Fruit fly (Drosophila melanogaster): Measurements from ENCODE around the gene CG1640.

The CG1640 gene

dm6 chrX:13329572-13330046, 40.8 kb upstream of the CG1640 start, which contains the start of gene Prx2 (continued):
- TF ChIP-seq CG15336 (GFP tag; IDR thresholded peaks at IDR 0.05) (peak; percentile 52; the same call in 1 of the 2 replicates), fd59A (GFP tag; optimal IDR thresholded peaks at IDR 0.05) (no peak), topi (GFP tag; optimal IDR thresholded peaks at IDR 0.05) (peak; percentile 33), CG11762 (GFP tag; optimal IDR thresholded peaks at IDR 0.05; ENCODE audit: insufficient read depth) (no peak), Sox102F (GFP tag; optimal IDR thresholded peaks at IDR 0.05) (peak; percentile 20), Blimp-1 (GFP tag; optimal IDR thresholded peaks at IDR 0.05) (no peak), dac (GFP tag; optimal IDR thresholded peaks at IDR 0.05) (no peak), Hr38 (GFP tag; optimal IDR thresholded peaks at IDR 0.05) (no peak), dsx (GFP tag; optimal IDR thresholded peaks at IDR 0.05; ENCODE audit: poor library complexity, severe bottlenecking) (no peak), Eip93F (GFP tag; optimal IDR thresholded peaks at IDR 0.05) (no peak), Met (GFP tag; optimal IDR thresholded peaks at IDR 0.05) (peak; percentile 35), esn (GFP tag; optimal IDR thresholded peaks at IDR 0.05) (peak; percentile 28), OdsH (GFP tag; optimal IDR thresholded peaks at IDR 0.05) (peak; percentile 17), CG6276 (GFP tag; optimal IDR thresholded peaks at IDR 0.05) (peak; percentile 34), CG11902 (GFP tag; optimal IDR thresholded peaks at IDR 0.05) (no peak), CG1621 (tag; optimal IDR thresholded peaks at IDR 0.05) (no peak)

dm6 chrX:13331814-13332701, 38.3 kb upstream of the CG1640 start:
- TF ChIP-seq eg (GFP tag; IDR thresholded peaks at IDR 0.05), result peak; percentile 94
- peak; percentile 76 for TF ChIP-seq CG10631 (GFP tag; optimal IDR thresholded peaks at IDR 0.05)
- TF ChIP-seq Ets96B (tag; optimal IDR thresholded peaks at IDR 0.05), result peak; percentile 72
- peak; percentile 75 for TF ChIP-seq Sox15 (GFP tag; optimal IDR thresholded peaks at IDR 0.05)
- peak; percentile 90 for TF ChIP-seq vri (GFP tag; optimal IDR thresholded peaks at IDR 0.05)
- peak; percentile 32 for TF ChIP-seq Eip93F (GFP tag; optimal IDR thresholded peaks at IDR 0.05)
- peak; percentile 85 for TF ChIP-seq CG11762 (GFP tag; optimal IDR thresholded peaks at IDR 0.05; ENCODE audit: insufficient read depth)
- peak; percentile 43 to 66 for TF ChIP-seq ss (GFP tag; optimal IDR thresholded peaks at IDR 0.05)
- TF ChIP-seq pdm3 (GFP tag; optimal IDR thresholded peaks at IDR 0.05), result peak; percentile 86
- peak; percentile 63 for TF ChIP-seq spab (GFP tag; optimal IDR thresholded peaks at IDR 0.05)
- TF ChIP-seq CG15336 (GFP tag; IDR thresholded peaks at IDR 0.05), result peak; percentile 89
- peak; percentile 92 for TF ChIP-seq svp (GFP tag)
- peak; percentile 86 for TF ChIP-seq Sox14 (GFP tag; optimal IDR thresholded peaks at IDR 0.05)
- peak; percentile 12 for TF ChIP-seq CG6854 (GFP tag; optimal IDR thresholded peaks at IDR 0.05)
- peak; percentile 86 for TF ChIP-seq net (GFP tag; optimal IDR thresholded peaks at IDR 0.05)
- peak; percentile 16 for TF ChIP-seq Blimp-1 (GFP tag; optimal IDR thresholded peaks at IDR 0.05)
- TF ChIP-seq CG31627 (GFP tag; optimal IDR thresholded peaks at IDR 0.05), result peak; percentile 80
- peak; percentile 63 for TF ChIP-seq Ets21C (GFP tag; optimal IDR thresholded peaks at IDR 0.05)
- peak; percentile 87 for TF ChIP-seq CG3919 (GFP tag; optimal IDR thresholded peaks at IDR 0.05)
- TF ChIP-seq CG11294 (GFP tag; IDR thresholded peaks at IDR 0.05), result peak; percentile 78; the same call in 1 of the 2 replicates
- peak; percentile 83 for TF ChIP-seq CG4318 (GFP tag; optimal IDR thresholded peaks at IDR 0.05)
- peak; percentile 80 for TF ChIP-seq CG8632 (GFP tag; optimal IDR thresholded peaks at IDR 0.05)
- TF ChIP-seq CG32006 (GFP tag; optimal IDR thresholded peaks at IDR 0.05), result peak; percentile 93
- TF ChIP-seq dac (GFP tag; optimal IDR thresholded peaks at IDR 0.05), result peak; percentile 85
- TF ChIP-seq CG1621 (tag; optimal IDR thresholded peaks at IDR 0.05), result peak; percentile 73
- TF ChIP-seq CG6276 (GFP tag; optimal IDR thresholded peaks at IDR 0.05), result peak; percentile 86
- TF ChIP-seq cyc (GFP tag; optimal IDR thresholded peaks at IDR 0.05), result peak; percentile 83
- TF ChIP-seq acj6 (GFP tag; optimal IDR thresholded peaks at IDR 0.05), result peak; percentile 84
- peak; percentile 85 for TF ChIP-seq CG34406 (GFP tag; optimal IDR thresholded peaks at IDR 0.05)
- peak; percentile 68 for TF ChIP-seq dsx (GFP tag; optimal IDR thresholded peaks at IDR 0.05; ENCODE audit: poor library complexity, severe bottlenecking)
- peak; percentile 58 for TF ChIP-seq fd59A (GFP tag; optimal IDR thresholded peaks at IDR 0.05)
- TF ChIP-seq CG7368 (GFP tag; optimal IDR thresholded peaks at IDR 0.05), result peak; percentile 89
- peak; percentile 83; the same call in 2 of the 3 replicates for TF ChIP-seq CG8119 (GFP tag; IDR thresholded peaks at IDR 0.05)
- TF ChIP-seq Eip78C (GFP tag), result peak; percentile 95
- peak; percentile 82 for TF ChIP-seq CG6792 (GFP tag; optimal IDR thresholded peaks at IDR 0.05)
- peak; percentile 79 for TF ChIP-seq Lpt (GFP tag; optimal IDR thresholded peaks at IDR 0.05)
- TF ChIP-seq salr (GFP tag; optimal IDR thresholded peaks at IDR 0.05), result peak; percentile 65 to 69
- peak; percentile 28 for TF ChIP-seq fd85E (GFP tag; optimal IDR thresholded peaks at IDR 0.05)
- TF ChIP-seq Sox102F (GFP tag; optimal IDR thresholded peaks at IDR 0.05), result peak; percentile 86
- TF ChIP-seq Met (GFP tag; optimal IDR thresholded peaks at IDR 0.05), result peak; percentile 88
